Worm (Caenorhabditis elegans): ENCODE data around the gene spsb-1.

The spsb-1 gene

DNA sequence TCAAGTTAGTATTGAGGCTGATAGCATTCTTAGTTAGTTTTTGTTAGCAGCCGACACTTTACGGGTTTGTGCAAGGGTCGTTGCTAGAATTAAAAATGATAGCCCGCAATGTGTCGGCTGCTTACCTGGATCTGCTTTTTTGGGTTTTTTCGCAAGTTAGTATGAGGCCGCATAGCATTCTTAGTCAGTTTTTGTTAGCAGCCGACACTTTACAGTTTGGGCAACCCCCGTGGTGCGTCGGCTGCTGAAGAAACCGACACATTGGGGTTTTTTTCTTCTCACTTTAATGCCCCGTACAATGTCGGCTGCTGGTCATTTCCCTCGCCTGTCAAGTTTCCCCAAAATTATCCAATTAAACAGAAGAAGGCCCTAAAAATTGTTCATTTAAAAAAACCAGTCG, 60.4 kb downstream of the spsb-1 start:
- no peak for TF ChIP-seq unc-39 (tag; optimal IDR thresholded peaks at IDR 0.05)
- no peak for TF ChIP-seq R02D3.7 (tag; optimal IDR thresholded peaks at IDR 0.05)
- no peak for TF ChIP-seq mbf-1 (tag; optimal IDR thresholded peaks at IDR 0.05)

DNA sequence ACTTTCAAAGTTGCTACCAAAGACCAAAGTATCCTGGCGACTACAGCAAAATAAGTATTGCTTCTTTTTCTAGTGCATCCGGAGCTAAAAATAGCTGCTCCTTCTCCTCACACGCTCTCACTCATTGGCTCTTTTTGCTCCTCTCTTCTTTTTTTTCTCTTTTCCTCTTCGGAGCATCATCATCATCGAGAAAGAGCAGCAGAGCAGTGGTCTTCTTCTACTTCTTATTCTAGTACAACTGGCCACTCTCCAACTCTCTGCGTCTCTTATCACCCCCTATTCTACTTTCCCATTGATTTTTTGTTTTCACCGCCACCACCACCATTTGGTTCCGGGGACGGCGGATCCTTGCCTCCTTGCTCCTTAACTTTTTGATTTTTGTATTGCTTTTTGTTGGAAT, 62.1 kb downstream of the spsb-1 start:
- TF ChIP-seq sma-9 (GFP tag; optimal IDR thresholded peaks at IDR 0.05) (peak; percentile 55), sma-9 (tag; optimal IDR thresholded peaks at IDR 0.05) (no peak), blmp-1 (tag; optimal IDR thresholded peaks at IDR 0.05; ENCODE audit: insufficient read depth) (no peak), sma-3 (GFP tag; optimal IDR thresholded peaks at IDR 0.05) (no peak), mab-5 (tag; optimal IDR thresholded peaks at IDR 0.05) (no peak), nhr-12 (tag; optimal IDR thresholded peaks at IDR 0.05) (no peak), unc-55 (GFP tag; optimal IDR thresholded peaks at IDR 0.05) (peak; percentile 42), mbf-1 (tag; optimal IDR thresholded peaks at IDR 0.05) (no peak), ztf-11 (tag; optimal IDR thresholded peaks at IDR 0.05) (no peak), egl-27 (tag; optimal IDR thresholded peaks at IDR 0.05) (no peak), crh-2 (tag; optimal IDR thresholded peaks at IDR 0.05) (peak; percentile 34), lin-11 (tag; optimal IDR thresholded peaks at IDR 0.05) (no peak), peb-1 (tag; optimal IDR thresholded peaks at IDR 0.05) (no peak), F13H6.1 (tag; optimal IDR thresholded peaks at IDR 0.05) (peak; percentile 58), nhr-21 (tag; optimal IDR thresholded peaks at IDR 0.05) (no peak), nhr-11 (tag; optimal IDR thresholded peaks at IDR 0.05) (no peak), sem-4 (tag; optimal IDR thresholded peaks at IDR 0.05) (peak; percentile 13), nhr-10 (tag; optimal IDR thresholded peaks at IDR 0.05) (no peak), C34F6.9 (tag; optimal IDR thresholded peaks at IDR 0.05) (peak; percentile 50), nhr-25 (tag; optimal IDR thresholded peaks at IDR 0.05) (no peak), nhr-77 (tag; optimal IDR thresholded peaks at IDR 0.05) (no peak), lin-39 (tag; optimal IDR thresholded peaks at IDR 0.05) (no peak), R02D3.7 (tag; optimal IDR thresholded peaks at IDR 0.05) (no peak), ZK546.5 (tag; optimal IDR thresholded peaks at IDR 0.05) (no peak), lin-13 (GFP tag; optimal IDR thresholded peaks at IDR 0.05) (no peak), elt-1 (tag; optimal IDR thresholded peaks at IDR 0.05) (no peak), nhr-237 (tag; optimal IDR thresholded peaks at IDR 0.05) (no peak), mdl-1 (tag; optimal IDR thresholded peaks at IDR 0.05) (no peak), elt-3 (tag; optimal IDR thresholded peaks at IDR 0.05) (no peak), lsy-2 (tag; optimal IDR thresholded peaks at IDR 0.05) (peak in 1 of 2 experiments; percentile 53), ceh-82 (tag; optimal IDR thresholded peaks at IDR 0.05) (no peak), nhr-129 (tag; optimal IDR thresholded peaks at IDR 0.05) (peak; percentile 55), fos-1 (tag; optimal IDR thresholded peaks at IDR 0.05) (peak; percentile 45), zag-1 (tag; optimal IDR thresholded peaks at IDR 0.05) (peak; percentile 66), ztf-1 (GFP tag; conservative IDR thresholded peaks at IDR 0.05) (no peak), skn-1 (tag; optimal IDR thresholded peaks at IDR 0.05) (no peak), Y55F3AM.14 (GFP tag; optimal IDR thresholded peaks at IDR 0.05) (no peak), ztf-4 (tag; optimal IDR thresholded peaks at IDR 0.05) (no peak), unc-39 (tag; optimal IDR thresholded peaks at IDR 0.05) (no peak), nhr-6 (tag; optimal IDR thresholded peaks at IDR 0.05) (no peak), snpc-4 (tag; optimal IDR thresholded peaks at IDR 0.05) (no peak), unc-62 (GFP tag; optimal IDR thresholded peaks at IDR 0.05) (no peak)

DNA sequence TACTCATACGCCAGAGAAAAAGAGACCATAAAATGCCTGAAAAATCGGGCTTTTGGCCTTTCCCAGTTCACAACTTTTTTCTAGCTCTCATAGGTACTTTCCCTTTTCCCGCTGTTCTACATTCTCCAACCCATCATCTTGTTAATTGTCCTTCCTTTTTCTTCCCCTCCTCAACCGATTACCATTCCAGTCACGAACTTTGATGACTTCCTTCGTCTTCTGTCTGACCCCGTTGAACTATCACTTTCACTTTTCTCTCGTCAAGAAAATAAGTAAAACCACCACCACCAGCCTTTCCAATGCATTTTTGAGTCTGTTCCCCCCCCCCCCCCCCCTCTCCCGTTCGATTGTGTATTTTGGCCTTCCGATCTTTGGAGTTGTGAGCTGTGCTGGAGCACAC, 64.0 kb downstream of the spsb-1 start:
- TF ChIP-seq blmp-1 (tag; optimal IDR thresholded peaks at IDR 0.05; ENCODE audit: insufficient read depth) (peak; percentile 88), egl-27 (tag; optimal IDR thresholded peaks at IDR 0.05) (no peak), sma-9 (GFP tag; optimal IDR thresholded peaks at IDR 0.05) (peak; percentile 10), sma-9 (tag; optimal IDR thresholded peaks at IDR 0.05) (no peak)
